Fruit fly (Drosophila melanogaster): ENCODE data around the gene CG46320.

Gene CG46320

DNA sequence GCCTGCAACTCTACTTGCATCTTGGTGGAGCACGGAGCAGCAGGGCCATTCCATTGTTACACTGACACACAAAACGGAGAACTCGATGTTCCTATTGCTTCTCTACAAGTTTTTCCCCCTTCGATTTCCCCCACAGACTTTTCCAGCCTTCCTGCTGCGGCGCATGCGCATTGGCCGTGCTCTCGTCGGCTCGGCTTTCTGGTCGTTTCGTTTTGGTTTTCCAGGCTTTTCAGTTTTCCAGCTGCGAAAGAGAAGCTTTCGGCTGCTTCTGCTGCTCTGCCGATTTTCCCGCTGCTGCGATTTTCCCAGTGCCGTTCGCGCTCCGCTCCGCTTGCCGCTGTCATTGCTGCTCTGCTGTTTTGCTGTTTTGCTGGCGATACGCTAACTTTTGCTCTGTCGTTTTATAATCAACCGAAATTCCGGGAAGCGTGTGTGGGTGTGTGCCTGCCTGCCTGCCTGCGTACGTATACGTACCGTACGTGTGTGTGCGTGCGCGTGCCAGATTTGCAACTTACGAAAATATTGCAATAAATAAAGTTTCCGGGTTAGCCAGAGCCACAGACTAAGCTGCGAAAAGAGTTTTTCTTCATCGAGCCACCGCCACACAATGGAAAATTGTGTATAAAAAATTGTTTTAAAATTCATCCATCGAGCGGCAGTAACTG is 14.5 kb downstream of the CG46320 start:
- no peak for TF ChIP-seq Hr83 (GFP tag; optimal IDR thresholded peaks at IDR 0.05; ENCODE audit: poor library complexity, severe bottlenecking)
- TF ChIP-seq dsf (GFP tag; optimal IDR thresholded peaks at IDR 0.05; ENCODE audit: borderline replicate concordance), result no peak
- no peak for TF ChIP-seq OdsH (GFP tag; optimal IDR thresholded peaks at IDR 0.05)
- no peak for TF ChIP-seq CG9705 (GFP tag; optimal IDR thresholded peaks at IDR 0.05)
- TF ChIP-seq brk (GFP tag; optimal IDR thresholded peaks at IDR 0.05), result no peak
- no peak for TF ChIP-seq Myc (optimal IDR thresholded peaks at IDR 0.05)
- TF ChIP-seq CG32264 (GFP tag; optimal IDR thresholded peaks at IDR 0.05), result no peak
- TF ChIP-seq jim (GFP tag; optimal IDR thresholded peaks at IDR 0.05), result no peak
- TF ChIP-seq tai (GFP tag; optimal IDR thresholded peaks at IDR 0.05), result no peak
- TF ChIP-seq lola (GFP tag; optimal IDR thresholded peaks at IDR 0.05), result no peak
- TF ChIP-seq sv (GFP tag; optimal IDR thresholded peaks at IDR 0.05), result no peak
- TF ChIP-seq Abd-B (GFP tag; optimal IDR thresholded peaks at IDR 0.05), result no peak
- no peak for TF ChIP-seq ey (GFP tag; optimal IDR thresholded peaks at IDR 0.05)
- TF ChIP-seq CrebA (GFP tag; optimal IDR thresholded peaks at IDR 0.05; ENCODE audit: borderline replicate concordance), result no peak
- TF ChIP-seq dmrt93B (GFP tag; optimal IDR thresholded peaks at IDR 0.05), result no peak
- no peak for TF ChIP-seq Jra (GFP tag; optimal IDR thresholded peaks at IDR 0.05)
- no peak for TF ChIP-seq foxo (GFP tag; optimal IDR thresholded peaks at IDR 0.05)

dm6 chr3L:5686274-5686673 is 22.4 kb downstream of the CG46320 start:
- TF ChIP-seq Abd-B (GFP tag; optimal IDR thresholded peaks at IDR 0.05) (no peak), Sp1 (GFP tag; optimal IDR thresholded peaks at IDR 0.05) (no peak), Dfd (GFP tag; optimal IDR thresholded peaks at IDR 0.05) (peak; percentile 68), psq (GFP tag; optimal IDR thresholded peaks at IDR 0.05) (no peak), GATAd (GFP tag; optimal IDR thresholded peaks at IDR 0.05) (no peak)

dm6 chr3L:5690994-5691503 is 27.1 kb downstream of the CG46320 start:
- no peak for TF ChIP-seq tai (GFP tag; optimal IDR thresholded peaks at IDR 0.05)
- no peak for TF ChIP-seq psq (GFP tag; optimal IDR thresholded peaks at IDR 0.05)
- no peak for TF ChIP-seq Hnf4 (GFP tag; optimal IDR thresholded peaks at IDR 0.05)
- no peak for TF ChIP-seq sage (GFP tag; optimal IDR thresholded peaks at IDR 0.05)
- no peak for TF ChIP-seq br (GFP tag; optimal IDR thresholded peaks at IDR 0.05)
- no peak for TF ChIP-seq Dfd (GFP tag; optimal IDR thresholded peaks at IDR 0.05)
- no peak for TF ChIP-seq Vsx2 (GFP tag; optimal IDR thresholded peaks at IDR 0.05; ENCODE audit: partially characterized antibody)
- TF ChIP-seq Dif (GFP tag; optimal IDR thresholded peaks at IDR 0.05; ENCODE audit: partially characterized antibody), result no peak
- TF ChIP-seq N (GFP tag; optimal IDR thresholded peaks at IDR 0.05), result no peak
- TF ChIP-seq dl (GFP tag; optimal IDR thresholded peaks at IDR 0.05; ENCODE audit: insufficient read depth in 1 of 2, partially characterized antibody in 2 of 2), result no peak
- TF ChIP-seq Mio (GFP tag; optimal IDR thresholded peaks at IDR 0.05), result no peak
- TF ChIP-seq pan (optimal IDR thresholded peaks at IDR 0.05), result no peak
- TF ChIP-seq woc (GFP tag; optimal IDR thresholded peaks at IDR 0.05), result no peak
- no peak for TF ChIP-seq Abd-B (GFP tag; optimal IDR thresholded peaks at IDR 0.05)
- TF ChIP-seq CG32264 (GFP tag; optimal IDR thresholded peaks at IDR 0.05), result no peak
- TF ChIP-seq Myc (optimal IDR thresholded peaks at IDR 0.05), result no peak

DNA sequence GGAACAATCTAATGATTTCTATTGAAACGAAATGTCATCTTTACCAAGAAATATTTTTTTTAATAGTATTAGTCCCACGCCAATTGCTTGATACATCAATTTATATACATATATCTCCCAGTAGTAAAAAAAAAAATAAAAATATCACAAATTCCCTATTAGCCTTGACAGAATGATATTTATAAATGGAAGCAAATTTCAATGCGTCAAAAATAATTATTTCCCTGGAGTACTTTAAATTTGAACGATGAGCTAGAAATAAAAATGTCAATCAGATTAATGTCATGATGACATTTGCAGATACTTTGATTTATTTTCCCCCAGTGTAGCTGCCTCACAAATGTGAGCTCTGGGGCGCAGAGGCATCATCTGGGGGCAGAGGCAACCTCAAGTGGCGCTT is 49.1 kb downstream of the CG46320 start, which contains the start of gene CG44521:
TSS of gene CG44521 (plus strand) at position 301 of the 400 bp plus-strand sequence.
- no peak for TF ChIP-seq jim (GFP tag; optimal IDR thresholded peaks at IDR 0.05)
- no peak for TF ChIP-seq CG9705 (GFP tag; optimal IDR thresholded peaks at IDR 0.05)
- TF ChIP-seq h (GFP tag; optimal IDR thresholded peaks at IDR 0.05), result no peak
- no peak for TF ChIP-seq psq (GFP tag; optimal IDR thresholded peaks at IDR 0.05)
- TF ChIP-seq Rel (GFP tag; optimal IDR thresholded peaks at IDR 0.05), result no peak
- TF ChIP-seq Rel (tag; optimal IDR thresholded peaks at IDR 0.05), result no peak
- TF ChIP-seq OdsH (GFP tag; optimal IDR thresholded peaks at IDR 0.05), result no peak
- TF ChIP-seq CrebA (GFP tag; optimal IDR thresholded peaks at IDR 0.05; ENCODE audit: borderline replicate concordance), result no peak
- TF ChIP-seq lola (GFP tag; optimal IDR thresholded peaks at IDR 0.05), result no peak
- no peak for TF ChIP-seq woc (GFP tag; optimal IDR thresholded peaks at IDR 0.05)
- TF ChIP-seq dsf (GFP tag; optimal IDR thresholded peaks at IDR 0.05; ENCODE audit: borderline replicate concordance), result no peak
- TF ChIP-seq usp (GFP tag; optimal IDR thresholded peaks at IDR 0.05), result no peak
- TF ChIP-seq Hnf4 (GFP tag; optimal IDR thresholded peaks at IDR 0.05), result no peak
- TF ChIP-seq N (GFP tag; optimal IDR thresholded peaks at IDR 0.05), result no peak
- no peak for TF ChIP-seq Myc (optimal IDR thresholded peaks at IDR 0.05)
- TF ChIP-seq Dif (GFP tag; optimal IDR thresholded peaks at IDR 0.05; ENCODE audit: partially characterized antibody), result no peak
- TF ChIP-seq Mio (GFP tag; optimal IDR thresholded peaks at IDR 0.05), result no peak
